Fruit fly (Drosophila melanogaster): Measurements from ENCODE around the gene Pde1c.

DNA sequence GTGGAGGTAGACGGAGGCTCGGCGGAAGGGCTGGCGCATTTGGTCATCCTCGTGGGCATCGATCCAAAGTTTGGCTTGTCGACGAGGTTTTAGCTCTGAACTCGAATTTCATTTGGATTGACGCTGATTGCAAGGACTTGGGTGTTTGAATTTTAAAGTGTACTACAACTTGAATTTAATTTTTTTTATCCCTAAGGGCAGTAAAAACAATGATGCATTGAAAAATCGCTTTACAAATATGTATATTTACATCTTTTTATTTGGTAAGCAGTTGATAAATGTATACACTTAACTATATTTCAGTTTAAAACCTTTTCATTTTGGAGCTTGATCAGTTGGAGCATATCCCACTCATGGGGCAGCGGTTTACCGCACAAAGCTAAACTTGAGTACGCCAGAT, 136.1 kb downstream of the Pde1c start, which contains the start of gene Tsp33B:
- no peak for TF ChIP-seq pan (optimal IDR thresholded peaks at IDR 0.05)
- TF ChIP-seq Abd-B (GFP tag; optimal IDR thresholded peaks at IDR 0.05): no peak
- TF ChIP-seq Hr83 (GFP tag; optimal IDR thresholded peaks at IDR 0.05; ENCODE audit: poor library complexity, severe bottlenecking): no peak
- TF ChIP-seq OdsH (GFP tag; optimal IDR thresholded peaks at IDR 0.05): no peak
- TF ChIP-seq Dfd (GFP tag; optimal IDR thresholded peaks at IDR 0.05): no peak
- TF ChIP-seq dsf (GFP tag; optimal IDR thresholded peaks at IDR 0.05; ENCODE audit: borderline replicate concordance): no peak
- no peak for TF ChIP-seq sv (GFP tag; optimal IDR thresholded peaks at IDR 0.05)
- no peak for TF ChIP-seq h (GFP tag; optimal IDR thresholded peaks at IDR 0.05)
- TF ChIP-seq lola (GFP tag; optimal IDR thresholded peaks at IDR 0.05): no peak
- no peak for TF ChIP-seq psq (GFP tag; optimal IDR thresholded peaks at IDR 0.05)
- no peak for TF ChIP-seq Hnf4 (GFP tag; optimal IDR thresholded peaks at IDR 0.05)
- TF ChIP-seq CG9705 (GFP tag; optimal IDR thresholded peaks at IDR 0.05): no peak
- no peak for TF ChIP-seq Hr78 (GFP tag; optimal IDR thresholded peaks at IDR 0.05)
